Worm (Caenorhabditis elegans): ENCODE measurements around the gene pmp-1.
A peak's percentile ranks its signal among the peaks of the same experiment; 100 is the strongest.

Gene pmp-1

DNA sequence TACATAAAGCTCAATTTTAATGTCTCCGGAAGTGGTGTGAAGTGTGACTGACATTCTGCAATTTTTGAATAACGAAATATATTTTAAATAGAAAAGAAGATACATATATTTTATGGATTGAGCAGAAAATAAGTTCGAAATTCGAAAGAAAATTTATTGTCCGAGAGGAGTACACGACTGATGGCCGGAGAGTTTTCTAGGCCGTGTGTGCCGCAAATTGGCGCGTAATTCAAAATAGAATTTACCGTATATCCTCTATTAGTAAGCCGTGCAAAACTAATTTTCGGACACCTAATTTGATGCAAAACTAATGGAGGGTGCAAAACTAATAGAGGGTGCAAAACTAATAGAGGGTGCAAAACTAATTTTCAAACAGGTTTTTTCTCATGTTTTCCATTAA lies 29.8 kb upstream of the pmp-1 start, which contains the start of gene cyn-10 (continued):
- TF ChIP-seq ZK337.2 (GFP tag; IDR thresholded peaks at IDR 0.05) (peak; percentile 98), mes-2 (tag; optimal IDR thresholded peaks at IDR 0.05; ENCODE audit: poor library complexity, severe bottlenecking) (peak; percentile 100), lin-29 (GFP tag; IDR thresholded peaks at IDR 0.05) (no peak), F49E8.2 (tag; optimal IDR thresholded peaks at IDR 0.05; ENCODE audit: borderline replicate concordance) (peak; percentile 6), dpl-1 (GFP tag; optimal IDR thresholded peaks at IDR 0.05) (peak; percentile 98), vab-7 (GFP tag; IDR thresholded peaks at IDR 0.05) (no peak; the same call in 1 of the 2 replicates), daf-19 (GFP tag; conservative IDR thresholded peaks at IDR 0.05) (no peak), sdz-12 (GFP tag; optimal IDR thresholded peaks at IDR 0.05) (peak; percentile 70), nhr-6 (tag; optimal IDR thresholded peaks at IDR 0.05) (no peak), tag-97 (GFP tag; IDR thresholded peaks at IDR 0.05) (peak; percentile 91; the same call in 1 of the 2 replicates), mdt-29 (GFP tag; IDR thresholded peaks at IDR 0.05) (0 out of 2 replicates have a peak, but pooled peaks have one; percentile 25), rbr-2 (tag; optimal IDR thresholded peaks at IDR 0.05) (peak; percentile 45), zag-1 (tag; optimal IDR thresholded peaks at IDR 0.05) (no peak), hif-1 (tag; optimal IDR thresholded peaks at IDR 0.05) (peak in 1 of 2 experiments; percentile 86), ceh-32 (tag; optimal IDR thresholded peaks at IDR 0.05; ENCODE audit: poor library complexity) (peak; percentile 4), snpc-1.2 (GFP tag; IDR thresholded peaks at IDR 0.05) (no peak), ceh-20 (GFP tag; IDR thresholded peaks at IDR 0.05) (peak; percentile 51; the same call in 1 of the 2 replicates), lin-38 (GFP tag; IDR thresholded peaks at IDR 0.05) (peak; percentile 83), hlh-11 (tag; optimal IDR thresholded peaks at IDR 0.05) (peak; percentile 39), nhr-41 (GFP tag; IDR thresholded peaks at IDR 0.05) (no peak), ces-1 (GFP tag; optimal IDR thresholded peaks at IDR 0.05) (no peak), nhr-25 (tag; optimal IDR thresholded peaks at IDR 0.05; ENCODE audit: borderline replicate concordance, insufficient read depth) (no peak), T26A8.4 (GFP tag; IDR thresholded peaks at IDR 0.05) (peak; percentile 77; the same call in 1 of the 2 replicates), daf-12 (tag; optimal IDR thresholded peaks at IDR 0.05) (no peak), tra-1 (GFP tag; IDR thresholded peaks at IDR 0.05) (peak; percentile 81), T20F7.1 (GFP tag; optimal IDR thresholded peaks at IDR 0.05) (peak; percentile 61), hlh-30 (tag; optimal IDR thresholded peaks at IDR 0.05; ENCODE audit: insufficient read depth) (peak; percentile 57), cey-2 (tag; optimal IDR thresholded peaks at IDR 0.05; ENCODE audit: borderline replicate concordance, insufficient read depth) (no peak), Y48G9A.11 (GFP tag; IDR thresholded peaks at IDR 0.05) (peak; percentile 81), unc-130 (GFP tag; optimal IDR thresholded peaks at IDR 0.05) (peak; percentile 77), ceh-62 (tag; optimal IDR thresholded peaks at IDR 0.05) (no peak), madf-9 (GFP tag; conservative IDR thresholded peaks at IDR 0.05) (peak; percentile 83), ctbp-1 (GFP tag; IDR thresholded peaks at IDR 0.05) (peak; percentile 14; the same call in 1 of the 2 replicates), dve-1 (tag; optimal IDR thresholded peaks at IDR 0.05; ENCODE audit: insufficient read depth) (peak; percentile 49), F10B5.3 (tag; optimal IDR thresholded peaks at IDR 0.05) (peak; percentile 48), dmd-6 (GFP tag; IDR thresholded peaks at IDR 0.05) (peak; percentile 83), jun-1 (tag; optimal IDR thresholded peaks at IDR 0.05) (no peak), Y75B8A.6 (GFP tag; IDR thresholded peaks at IDR 0.05) (no peak), nhr-102 (tag; optimal IDR thresholded peaks at IDR 0.05) (peak; percentile 66), duxl-1 (tag; optimal IDR thresholded peaks at IDR 0.05; ENCODE audit: poor library complexity) (peak; percentile 66), ceh-44 (GFP tag; IDR thresholded peaks at IDR 0.05) (no peak), nhr-48 (tag; optimal IDR thresholded peaks at IDR 0.05) (peak; percentile 11), nhr-28 (tag; optimal IDR thresholded peaks at IDR 0.05) (peak; percentile 15), ztf-7 (tag; optimal IDR thresholded peaks at IDR 0.05) (peak; percentile 18)

Measured in whole organism, L4 larva.